Worm (Caenorhabditis elegans): ENCODE measurements around the gene F10E9.1.

- no peak for TF ChIP-seq him-1 (tag; optimal IDR thresholded peaks at IDR 0.05)
- no peak for TF ChIP-seq dao-5 (tag; optimal IDR thresholded peaks at IDR 0.05)
- no peak for TF ChIP-seq W03F9.2 (tag; optimal IDR thresholded peaks at IDR 0.05)
These were observed 47.2 kb downstream of the F10E9.1 start for ce11 chrIII:8370188-8370587.

All from whole organism, L4/young adult.